Fruit fly (Drosophila melanogaster): ENCODE results near the gene CG7271.

The CG7271 gene

dm6 chr3L:18620988-18621734, 32.6 kb downstream of the CG7271 start (continued):
- TF ChIP-seq CG10431 (GFP tag; optimal IDR thresholded peaks at IDR 0.05) (no peak), stc (GFP tag; IDR thresholded peaks at IDR 0.05) (0 out of 2 replicates have a peak, but pooled peaks have one; percentile 33), CG2199 (GFP tag; IDR thresholded peaks at IDR 0.05) (no peak), B-H2 (GFP tag; optimal IDR thresholded peaks at IDR 0.05) (peak; percentile 15), D19B (GFP tag; optimal IDR thresholded peaks at IDR 0.05) (no peak), chif (GFP tag; optimal IDR thresholded peaks at IDR 0.05) (peak in 1 of 2 experiments; percentile 15), CG18476 (GFP tag; optimal IDR thresholded peaks at IDR 0.05) (no peak), HmgZ (tag; optimal IDR thresholded peaks at IDR 0.05) (peak; percentile 43), CG4854 (GFP tag; optimal IDR thresholded peaks at IDR 0.05) (no peak), Hsf (GFP tag; optimal IDR thresholded peaks at IDR 0.05) (peak; percentile 25), HLH4C (GFP tag; IDR thresholded peaks at IDR 0.05; ENCODE audit: partially characterized antibody) (peak; percentile 57; the same call in 2 of the 3 replicates), h (optimal IDR thresholded peaks at IDR 0.05) (no peak), CG43689 (GFP tag; IDR thresholded peaks at IDR 0.05) (no peak), CG10654 (GFP tag; optimal IDR thresholded peaks at IDR 0.05) (no peak), Antp (GFP tag; optimal IDR thresholded peaks at IDR 0.05) (peak; percentile 66), CG7357 (GFP tag; IDR thresholded peaks at IDR 0.05) (peak; percentile 14; the same call in 1 of the 3 replicates), Myb (GFP tag; optimal IDR thresholded peaks at IDR 0.05) (peak; percentile 4), al (GFP tag; IDR thresholded peaks at IDR 0.05) (peak; percentile 14; the same call in 1 of the 2 replicates), ham (GFP tag; IDR thresholded peaks at IDR 0.05) (no peak), CG6854 (GFP tag; optimal IDR thresholded peaks at IDR 0.05) (peak; percentile 20), Jarid2 (GFP tag; optimal IDR thresholded peaks at IDR 0.05) (no peak), CG5953 (GFP tag; IDR thresholded peaks at IDR 0.05) (no peak), hth (optimal IDR thresholded peaks at IDR 0.05) (no peak), Trl (optimal IDR thresholded peaks at IDR 0.05) (peak; percentile 58 to 68), Trl (GFP tag; optimal IDR thresholded peaks at IDR 0.05) (peak; percentile 56), shn (GFP tag; optimal IDR thresholded peaks at IDR 0.05) (peak; percentile 63), CG30403 (GFP tag; optimal IDR thresholded peaks at IDR 0.05) (peak; percentile 44), grn (GFP tag; optimal IDR thresholded peaks at IDR 0.05) (peak; percentile 99), bigmax (GFP tag; optimal IDR thresholded peaks at IDR 0.05) (no peak), Mad (GFP tag; optimal IDR thresholded peaks at IDR 0.05) (peak; percentile 30), lilli (GFP tag; optimal IDR thresholded peaks at IDR 0.05) (peak; percentile 67), Rx (GFP tag; IDR thresholded peaks at IDR 0.05) (no peak), croc (GFP tag; conservative IDR thresholded peaks at IDR 0.05) (no peak), Ets65A (GFP tag) (peak; percentile 75), Bgb (GFP tag; IDR thresholded peaks at IDR 0.05; ENCODE audit: partially characterized antibody) (peak; percentile 74), so (GFP tag; IDR thresholded peaks at IDR 0.05) (peak; percentile 43; the same call in 1 of the 3 replicates), onecut (GFP tag; IDR thresholded peaks at IDR 0.05) (peak; percentile 49), CG17912 (GFP tag; optimal IDR thresholded peaks at IDR 0.05) (no peak), seq (GFP tag; IDR thresholded peaks at IDR 0.05) (peak; percentile 53; the same call in 1 of the 2 replicates), CG34224 (GFP tag; IDR thresholded peaks at IDR 0.05; ENCODE audit: partially characterized antibody) (peak; percentile 86), CoRest (tag; optimal IDR thresholded peaks at IDR 0.05) (peak; percentile 39), CG7372 (GFP tag; IDR thresholded peaks at IDR 0.05) (no peak), nmo (GFP tag; optimal IDR thresholded peaks at IDR 0.05) (peak; percentile 42), sisA (GFP tag; IDR thresholded peaks at IDR 0.05) (no peak; the same call in 1 of the 2 replicates), otp (GFP tag; IDR thresholded peaks at IDR 0.05) (peak; percentile 71; the same call in 1 of the 3 replicates), CG17385 (GFP tag; optimal IDR thresholded peaks at IDR 0.05) (peak; percentile 28), dan (GFP tag; IDR thresholded peaks at IDR 0.05) (no peak), CG7786 (GFP tag; optimal IDR thresholded peaks at IDR 0.05) (peak; percentile 38), CG33557 (GFP tag; optimal IDR thresholded peaks at IDR 0.05) (no peak), CG10565 (GFP tag; optimal IDR thresholded peaks at IDR 0.05) (no peak), CG8478 (optimal IDR thresholded peaks at IDR 0.05) (no peak), MESR4 (GFP tag; optimal IDR thresholded peaks at IDR 0.05) (no peak)
